Worm (Caenorhabditis elegans) whole organism, mixed stage, embryonic: Measurements from ENCODE around the gene bcf-1.

Source experiments
- blmp-1 ChIP-seq: fragments of 150-350 bp; optimal IDR thresholded peaks from 2 replicates; lab custom pipeline; 2014; ENCODE audit warnings: missing biosample characterization, missing genetic modification characterization
- mep-1 ChIP-seq: fragments of 150-350 bp; optimal IDR thresholded peaks from 2 replicates; lab custom pipeline; 2017; ENCODE audit warnings: missing biosample characterization, missing genetic modification reagents, missing genetic modification characterization, inconsistent platforms
- nhr-237 ChIP-seq: fragments of 150-350 bp; optimal IDR thresholded peaks from 2 replicates; lab custom pipeline; 2014; ENCODE audit warnings: missing biosample characterization, missing genetic modification characterization
- unc-62 ChIP-seq: fragments of 150-350 bp; optimal IDR thresholded peaks from 2 replicates; lab custom pipeline; 2014; ENCODE audit warnings: missing biosample characterization, missing genetic modification reagents, missing genetic modification characterization

DNA sequence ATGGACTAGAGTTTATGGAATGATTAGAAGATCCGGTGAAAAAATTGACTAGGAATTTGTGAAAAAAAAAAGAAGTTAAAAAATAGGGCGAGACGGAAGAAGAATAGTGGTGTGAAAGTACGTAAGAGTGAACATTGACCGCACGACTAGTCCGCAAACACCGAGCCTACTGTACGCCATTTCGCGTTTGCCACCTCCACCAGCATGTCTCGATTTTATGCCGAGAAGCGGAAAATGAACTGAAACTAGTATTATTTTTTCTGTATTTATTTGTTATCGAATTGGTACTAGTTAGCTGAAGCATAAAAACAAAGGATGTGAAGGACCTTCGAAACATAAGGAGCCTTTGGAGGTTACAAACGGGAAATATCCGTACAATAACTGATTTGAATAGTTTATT, 18.9 kb upstream of the bcf-1 start:
- no peak for TF ChIP-seq blmp-1 (tag; lab: Kevin White, UChicago)
- TF ChIP-seq mep-1 (tag; lab: Kevin White, UChicago): peak; percentile 30
- no peak for TF ChIP-seq unc-62 (GFP tag; lab: Kevin White, UChicago)
- no peak for TF ChIP-seq nhr-237
